Worm (Caenorhabditis elegans) whole organism, L2 larva: Measurements from ENCODE around the gene ZK1098.9.

ENCODE experiments used
- crh-2 ChIP-seq: sonication (generic microtip); optimal IDR thresholded peaks from 2 replicates; lab custom pipeline; 2017; ENCODE audit warnings: missing biosample characterization, missing genetic modification characterization
- elt-3 ChIP-seq: sonication (generic microtip); optimal IDR thresholded peaks from 2 replicates; lab custom pipeline; 2017; ENCODE audit warnings: missing biosample characterization, missing genetic modification characterization
- fos-1 ChIP-seq: fragments of 150-350 bp; optimal IDR thresholded peaks from 2 replicates; lab custom pipeline; 2014; ENCODE audit warnings: missing biosample characterization, missing genetic modification characterization
- lin-11 ChIP-seq: fragments of 150-350 bp; sonication (generic microtip); optimal IDR thresholded peaks from 2 replicates; lab custom pipeline; 2014; ENCODE audit warnings: missing biosample characterization, missing genetic modification characterization, inconsistent platforms, mixed read lengths
- lin-13 ChIP-seq: fragments of 150-350 bp; optimal IDR thresholded peaks from 2 replicates; lab custom pipeline; 2014; ENCODE audit warnings: missing biosample characterization, missing genetic modification reagents, missing genetic modification characterization
- mab-5 ChIP-seq: fragments of 150-350 bp; optimal IDR thresholded peaks from 2 replicates; lab custom pipeline; 2014; ENCODE audit warnings: missing biosample characterization, missing genetic modification characterization
- nhr-10 ChIP-seq: sonication (generic microtip); optimal IDR thresholded peaks from 2 replicates; lab custom pipeline; 2017; ENCODE audit warnings: missing biosample characterization, missing genetic modification characterization
- nhr-21 ChIP-seq: fragments of 150-350 bp; optimal IDR thresholded peaks from 2 replicates; lab custom pipeline; 2014; ENCODE audit warnings: missing biosample characterization, missing genetic modification characterization
- peb-1 ChIP-seq: fragments of 150-350 bp; optimal IDR thresholded peaks from 2 replicates; lab custom pipeline; 2014; ENCODE audit warnings: missing biosample characterization, missing genetic modification characterization
- skn-1 ChIP-seq: sonication (generic microtip); optimal IDR thresholded peaks from 2 replicates; lab custom pipeline; 2017; ENCODE audit warnings: missing biosample characterization, missing genetic modification characterization
- unc-39 ChIP-seq: fragments of 150-350 bp; optimal IDR thresholded peaks from 2 replicates; lab custom pipeline; 2014; ENCODE audit warnings: missing biosample characterization, missing genetic modification characterization
- unc-62 ChIP-seq: fragments of 150-350 bp; optimal IDR thresholded peaks from 2 replicates; lab custom pipeline; 2014; ENCODE audit warnings: missing biosample characterization, missing genetic modification reagents, missing genetic modification characterization

DNA sequence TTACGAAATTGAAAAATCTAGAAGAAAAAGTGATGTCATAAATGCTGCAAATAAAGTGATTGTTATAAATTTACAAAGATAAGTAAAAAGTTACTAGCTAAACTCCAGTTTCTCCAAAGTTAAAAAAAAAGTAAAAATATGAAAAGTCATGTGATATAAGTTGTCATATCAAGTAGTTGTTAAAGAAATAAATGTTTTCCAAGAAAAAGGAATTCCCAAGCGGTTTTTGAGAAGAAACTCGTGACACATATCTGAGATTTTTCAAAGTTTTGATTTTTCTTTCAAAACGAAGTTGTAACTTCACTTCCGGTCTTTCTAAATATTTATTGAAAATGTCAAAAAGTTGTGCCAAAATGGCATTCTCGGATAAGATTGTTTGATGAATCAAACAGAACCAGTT lies 43.2 kb upstream of the ZK1098.9 start:
- TF ChIP-seq elt-3 (tag; lab: Kevin White, UChicago) (no peak), nhr-21 (tag; lab: Kevin White, UChicago) (no peak), peb-1 (tag; lab: Kevin White, UChicago) (no peak), fos-1 (tag; lab: Kevin White, UChicago) (no peak), skn-1 (no peak), mab-5 (no peak), lin-11 (tag; lab: Kevin White, UChicago) (no peak), nhr-10 (tag; lab: Kevin White, UChicago) (no peak), lin-13 (no peak), crh-2 (tag; lab: Kevin White, UChicago) (no peak), unc-39 (tag; lab: Kevin White, UChicago) (no peak), unc-62 (GFP tag; lab: Kevin White, UChicago) (no peak)
